Worm (Caenorhabditis elegans): Measurements from ENCODE around the gene glb-28.
"Not testable (repeated sequence)": the region's sequence is repeated elsewhere in the genome, so short reads cannot be mapped to it uniquely, and the experiment has no call there.

Gene glb-28

DNA sequence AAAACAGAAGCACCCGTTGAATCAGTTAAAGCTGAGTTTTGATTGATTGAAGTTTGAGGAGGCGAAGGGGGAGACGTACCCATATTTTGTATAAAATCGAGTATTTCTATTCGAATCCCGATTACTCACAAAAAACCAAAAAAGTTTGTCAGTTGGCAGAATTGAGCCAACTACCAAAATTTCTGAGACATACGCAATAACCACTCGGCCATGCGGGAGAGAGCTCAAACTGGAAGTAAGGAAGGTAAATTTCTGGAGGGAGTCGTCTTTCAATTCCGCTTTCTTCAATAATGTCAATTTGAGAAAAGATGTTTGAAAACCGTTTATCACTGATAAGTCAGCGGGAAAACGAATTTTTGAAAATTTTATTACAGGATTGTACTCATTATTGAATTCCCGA is 2.7 kb upstream of the glb-28 start:
- TF ChIP-seq lin-1 (GFP tag; IDR thresholded peaks at IDR 0.05) (0 out of 2 replicates have a peak, but pooled peaks have one; percentile 20), pha-4 (GFP tag; IDR thresholded peaks at IDR 0.05) (peak; percentile 16; the same call in 1 of the 2 replicates), aha-1 (tag) (peak; percentile 2), tra-1 (GFP tag; IDR thresholded peaks at IDR 0.05) (0 out of 2 replicates have a peak, but pooled peaks have one; percentile 27)
- TF ChIP-seq pha-4 (tag; optimal IDR thresholded peaks at IDR 0.05): not testable (repeated sequence)

DNA sequence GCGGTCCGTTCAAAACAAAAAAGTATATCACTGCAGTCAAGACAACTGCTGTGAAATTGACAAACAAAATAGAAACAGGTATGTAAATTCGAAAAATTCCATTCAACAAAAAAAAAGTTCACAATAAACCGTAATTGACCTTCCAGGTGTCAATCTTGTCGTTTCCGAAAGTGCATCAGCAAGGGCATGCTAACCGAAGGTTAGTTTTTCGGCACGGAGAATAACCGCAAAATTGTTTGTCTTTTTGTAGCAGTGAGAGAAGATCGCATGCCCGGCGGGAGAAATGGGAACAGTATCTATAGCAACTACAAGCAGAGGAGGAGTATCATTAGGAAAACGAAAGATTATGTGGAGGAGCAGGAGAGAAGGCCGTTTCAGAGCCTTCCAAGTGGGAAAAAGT is 4.4 kb downstream of the glb-28 start:
- peak; percentile 56 for TF ChIP-seq nhr-25 (tag; optimal IDR thresholded peaks at IDR 0.05; ENCODE audit: borderline replicate concordance, insufficient read depth)
- TF ChIP-seq lir-3 (tag; optimal IDR thresholded peaks at IDR 0.05): no peak

- TF ChIP-seq hif-1 (tag; optimal IDR thresholded peaks at IDR 0.05) (no peak), nhr-25 (tag; optimal IDR thresholded peaks at IDR 0.05; ENCODE audit: borderline replicate concordance, insufficient read depth) (peak; percentile 14)
Measured at ce11 chrX:15312073-15312472, 5.0 kb downstream of the glb-28 start.

ce11 chrX:15310986-15311385 is 6.1 kb downstream of the glb-28 start:
- TF ChIP-seq lin-39 (tag; optimal IDR thresholded peaks at IDR 0.05) (no peak), unc-62 (GFP tag; optimal IDR thresholded peaks at IDR 0.05 in 1 of 2) (peak in 1 of 2 experiments; percentile 27), unc-62 (tag; optimal IDR thresholded peaks at IDR 0.05) (no peak)

DNA sequence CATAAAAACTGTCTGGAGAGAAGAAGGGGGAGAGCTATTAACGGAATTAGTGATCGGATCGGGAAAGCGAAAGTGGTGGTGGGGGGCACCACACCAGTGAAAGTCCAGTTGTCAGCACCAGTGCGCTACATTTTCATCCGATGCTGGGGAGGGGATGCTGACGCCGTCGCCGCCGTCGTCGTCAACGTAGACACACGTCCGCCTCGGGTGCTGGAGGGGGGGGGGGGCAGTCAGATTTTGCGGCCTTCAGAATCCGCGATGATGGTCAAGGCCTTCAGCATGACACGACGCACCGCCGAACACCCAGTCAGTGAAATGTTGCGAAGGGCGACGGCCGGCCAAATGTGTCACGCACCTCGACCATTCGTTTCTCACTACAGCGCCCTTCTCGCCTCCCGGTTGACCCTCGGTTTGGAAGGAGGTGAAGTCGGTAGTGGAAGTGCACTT is 6.7 kb downstream of the glb-28 start:
- peak; percentile 69; the same call in 1 of the 2 replicates for TF ChIP-seq egl-43 (GFP tag; IDR thresholded peaks at IDR 0.05)
- TF ChIP-seq daf-12 (tag; optimal IDR thresholded peaks at IDR 0.05): no peak
- no peak for TF ChIP-seq nhr-41 (GFP tag; IDR thresholded peaks at IDR 0.05)
- no peak for TF ChIP-seq ceh-82 (tag; optimal IDR thresholded peaks at IDR 0.05)
- peak; percentile 96 for TF ChIP-seq set-16 (GFP tag; IDR thresholded peaks at IDR 0.05)
- no peak for TF ChIP-seq T26A8.4 (GFP tag; IDR thresholded peaks at IDR 0.05)
- no peak for TF ChIP-seq fkh-10 (GFP tag; optimal IDR thresholded peaks at IDR 0.05)
- TF ChIP-seq ZK546.5 (tag; optimal IDR thresholded peaks at IDR 0.05): no peak
- no peak for TF ChIP-seq Y5F2A.4 (GFP tag; optimal IDR thresholded peaks at IDR 0.05)
- TF ChIP-seq hlh-30 (tag; optimal IDR thresholded peaks at IDR 0.05; ENCODE audit: insufficient read depth): peak; percentile 11
- TF ChIP-seq dmd-9 (GFP tag; IDR thresholded peaks at IDR 0.05): no peak
- TF ChIP-seq mxl-3 (GFP tag; optimal IDR thresholded peaks at IDR 0.05): peak; percentile 48
- TF ChIP-seq ceh-32 (tag; optimal IDR thresholded peaks at IDR 0.05; ENCODE audit: poor library complexity): no peak
- peak in 1 of 2 experiments; percentile 54 for TF ChIP-seq unc-62 (GFP tag; optimal IDR thresholded peaks at IDR 0.05 in 1 of 2)
- no peak for TF ChIP-seq unc-62 (tag; optimal IDR thresholded peaks at IDR 0.05)
- TF ChIP-seq ztf-7 (tag; optimal IDR thresholded peaks at IDR 0.05): no peak
- TF ChIP-seq spr-3 (GFP tag; optimal IDR thresholded peaks at IDR 0.05): no peak
- no peak for TF ChIP-seq nhr-237 (tag; optimal IDR thresholded peaks at IDR 0.05)
- no peak for TF ChIP-seq cey-2 (tag; optimal IDR thresholded peaks at IDR 0.05; ENCODE audit: borderline replicate concordance, insufficient read depth)
- peak; percentile 65 for TF ChIP-seq hlh-11 (tag; optimal IDR thresholded peaks at IDR 0.05)
- TF ChIP-seq lin-29 (GFP tag; IDR thresholded peaks at IDR 0.05): no peak
- peak; percentile 87 for TF ChIP-seq nhr-25 (tag; optimal IDR thresholded peaks at IDR 0.05; ENCODE audit: borderline replicate concordance, insufficient read depth)

- TF ChIP-seq unc-62 (GFP tag; optimal IDR thresholded peaks at IDR 0.05 in 1 of 2) (peak in 1 of 2 experiments; percentile 60), unc-62 (tag; optimal IDR thresholded peaks at IDR 0.05) (no peak), ceh-44 (GFP tag; IDR thresholded peaks at IDR 0.05) (no peak)
Measured at ce11 chrX:15309138-15309537, 7.9 kb downstream of the glb-28 start, which contains the start of gene nhr-91. Gene nhr-91, plus strand, starts transcription at chrX:15309369.
